Worm (Caenorhabditis elegans) whole organism, mixed stage, embryonic: ENCODE measurements around the gene tba-9.

Experiments used
- M03D4.4 ChIP-seq: sonication (generic microtip); optimal IDR thresholded peaks from 2 replicates; lab custom pipeline; 2017; ENCODE audit warnings: mild to moderate bottlenecking, missing genetic modification characterization, missing compliant biosample characterization
- bed-3 ChIP-seq: fragments of 200-800 bp; sonication (Bioruptor generic); optimal IDR thresholded peaks from 3 replicates; lab custom pipeline; 2018; ENCODE audit warnings: mild to moderate bottlenecking, missing genetic modification characterization, moderate library complexity, missing compliant biosample characterization
- ceh-39 ChIP-seq: fragments of 150-350 bp; optimal IDR thresholded peaks from 2 replicates; lab custom pipeline; 2014; ENCODE audit warnings: missing biosample characterization, missing genetic modification characterization
- ceh-83 ChIP-seq: fragments of 200-800 bp; sonication (Bioruptor generic); optimal IDR thresholded peaks from 2 replicates; lab custom pipeline; 2018; ENCODE audit warnings: mild to moderate bottlenecking, missing genetic modification characterization, missing compliant biosample characterization
- ces-1 ChIP-seq: fragments of 150-350 bp; optimal IDR thresholded peaks from 2 replicates; lab custom pipeline; 2014; ENCODE audit warnings: missing biosample characterization, missing genetic modification reagents, missing genetic modification characterization
- elt-1 ChIP-seq: sonication (generic microtip); optimal IDR thresholded peaks from 2 replicates; lab custom pipeline; 2017; ENCODE audit warnings: missing genetic modification characterization, mild to moderate bottlenecking, missing compliant biosample characterization, antibody characterized with exemption, moderate library complexity, borderline replicate concordance; ENCODE audit not compliant: insufficient read depth
- flh-1 ChIP-seq: fragments of 200-800 bp; sonication (Bioruptor generic); optimal IDR thresholded peaks from 2 replicates; lab custom pipeline; 2018; ENCODE audit warnings: mild to moderate bottlenecking, missing genetic modification characterization, moderate library complexity, missing compliant biosample characterization
- hlh-1 ChIP-seq: fragments of 150-350 bp; optimal IDR thresholded peaks from 2 replicates; lab custom pipeline; 2014; ENCODE audit warnings: missing biosample characterization, missing genetic modification reagents, missing genetic modification characterization
- mab-5 ChIP-seq: fragments of 150-350 bp; optimal IDR thresholded peaks from 2 replicates; lab custom pipeline; 2014; ENCODE audit warnings: missing biosample characterization, missing genetic modification characterization
- mls-2 ChIP-seq: sonication (generic microtip); optimal IDR thresholded peaks from 2 replicates; lab custom pipeline; 2016; ENCODE audit warnings: mild to moderate bottlenecking, missing genetic modification characterization, moderate library complexity, missing compliant biosample characterization
- nhr-2 ChIP-seq: fragments of 150-350 bp; optimal IDR thresholded peaks from 2 replicates; lab custom pipeline; 2014; ENCODE audit warnings: missing biosample characterization, missing genetic modification characterization
- nhr-28 ChIP-seq: fragments of 150-350 bp; optimal IDR thresholded peaks from 2 replicates; lab custom pipeline; 2014; ENCODE audit warnings: missing biosample characterization, missing genetic modification characterization
- nhr-76 ChIP-seq: sonication (generic microtip); optimal IDR thresholded peaks from 2 replicates; lab custom pipeline; 2017; ENCODE audit warnings: missing biosample characterization, missing genetic modification characterization
- pha-4 ChIP-seq: fragments of 150-350 bp; optimal IDR thresholded peaks from 2 replicates; lab custom pipeline; 2018; ENCODE audit warnings: missing biosample characterization, missing genetic modification reagents, missing genetic modification characterization
- zip-8 ChIP-seq: fragments of 150-350 bp; optimal IDR thresholded peaks from 2 replicates; lab custom pipeline; 2014; ENCODE audit warnings: missing biosample characterization, missing genetic modification characterization

tba-9 gene

DNA sequence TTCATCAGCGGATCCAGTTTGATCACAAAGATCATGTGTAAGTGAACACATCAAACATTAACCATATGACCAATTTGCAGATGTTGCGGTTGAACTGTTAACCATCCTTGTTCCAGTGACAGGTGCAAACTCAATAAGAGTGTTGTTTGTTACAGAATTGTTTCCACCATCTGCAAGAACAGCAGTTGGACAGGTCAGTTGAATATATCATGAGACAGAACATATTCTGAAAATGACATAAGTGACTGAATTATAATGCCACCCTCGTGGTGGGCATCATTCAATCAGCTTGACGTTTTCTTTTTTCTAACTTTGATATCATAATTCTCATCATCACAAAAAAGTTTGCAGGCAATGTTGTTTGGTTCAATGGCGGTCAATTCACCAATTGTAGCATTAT, 48.0 kb downstream of the tba-9 start:
- TF ChIP-seq bed-3: no peak

DNA sequence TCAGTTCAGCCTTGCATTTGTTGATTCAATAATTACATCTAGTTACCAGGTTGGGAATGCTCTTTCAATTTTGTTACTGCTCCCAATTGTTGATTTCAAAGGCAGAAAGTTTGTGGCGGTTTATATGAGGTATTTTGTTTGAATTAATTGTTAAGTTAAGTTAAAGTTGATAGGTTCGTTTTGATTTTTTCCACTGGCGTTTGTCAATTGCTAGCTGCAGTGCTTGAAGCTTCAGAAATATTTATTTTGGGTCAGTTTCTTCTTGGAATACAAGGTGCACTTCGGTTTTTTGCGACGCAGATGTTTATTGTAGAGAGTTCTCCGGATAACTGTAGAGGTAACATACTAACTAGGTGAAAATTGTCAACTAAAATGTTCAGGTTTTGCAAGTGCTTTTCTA, 49.2 kb downstream of the tba-9 start, which contains the start of gene F11D5.5:
F11D5.5 (plus strand) TSS at position 301 of the 400 bp plus-strand sequence.
- TF ChIP-seq mls-2 (tag; lab: Kevin White, UChicago): no peak
- TF ChIP-seq ceh-39 (tag; lab: Kevin White, UChicago): no peak
- TF ChIP-seq hlh-1 (tag; lab: Kevin White, UChicago): no peak
- no peak for TF ChIP-seq flh-1
- no peak for TF ChIP-seq nhr-28

DNA sequence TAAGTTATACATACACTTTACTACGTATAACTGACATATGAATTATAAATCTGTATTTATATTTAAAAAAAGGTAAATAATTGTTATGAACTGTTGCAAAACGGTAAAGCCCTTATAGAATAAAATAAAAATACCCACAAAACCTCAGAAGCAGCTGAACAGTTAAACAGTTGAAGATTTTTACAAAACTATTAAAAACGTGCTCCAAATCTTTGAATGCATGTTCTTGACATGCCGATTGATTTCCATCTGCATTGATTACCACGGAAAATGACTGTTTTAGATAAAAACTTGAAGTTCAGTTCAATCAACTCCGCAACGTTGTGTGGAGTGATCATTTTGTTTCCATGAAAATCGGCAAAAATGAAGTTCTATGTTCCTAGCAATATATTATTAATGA, 51.5 kb downstream of the tba-9 start, which contains the start of gene F11D5.7:
F11D5.7 (plus strand) TSS at position 301 of the 400 bp plus-strand sequence.
- TF ChIP-seq nhr-2 (tag; lab: Kevin White, UChicago) (no peak), ceh-83 (no peak), zip-8 (tag; lab: Kevin White, UChicago) (no peak), mab-5 (no peak), M03D4.4 (tag; lab: Kevin White, UChicago) (no peak), flh-1 (no peak), mls-2 (tag; lab: Kevin White, UChicago) (no peak), pha-4 (tag; lab: Kevin White, UChicago) (no peak), nhr-76 (tag; lab: Kevin White, UChicago) (no peak), elt-1 (tag; lab: Kevin White, UChicago) (no peak), ces-1 (GFP tag; lab: Kevin White, UChicago) (no peak)
